Worm (Caenorhabditis elegans) whole organism, midembryonic: ENCODE measurements around the gene ZK896.5.

ENCODE experiments used
- cog-1 ChIP-seq: sonication (generic microtip); optimal IDR thresholded peaks from 2 replicates; lab custom pipeline; 2016; ENCODE audit warnings: missing genetic modification characterization, missing compliant biosample characterization
- flt-1 ChIP-seq: fragments of 200-800 bp; sonication (Bioruptor generic); IDR thresholded peaks from 2 replicates; pipeline ENCODE4 v1.3.6; 2022; ENCODE audit warnings: missing genetic modification characterization, missing compliant biosample characterization
- med-1 ChIP-seq: sonication (generic microtip); optimal IDR thresholded peaks from 2 replicates; lab custom pipeline; 2017; ENCODE audit warnings: missing genetic modification characterization, mild to moderate bottlenecking, missing compliant biosample characterization, antibody characterized with exemption, missing genetic modification reagents; ENCODE audit not compliant: insufficient read depth
- ztf-23 ChIP-seq: fragments of 200-800 bp; sonication (Bioruptor generic); IDR thresholded peaks from 2 replicates; pipeline ENCODE4 v1.3.6; 2022; ENCODE audit warnings: missing genetic modification reagents, missing genetic modification characterization, missing compliant biosample characterization

DNA sequence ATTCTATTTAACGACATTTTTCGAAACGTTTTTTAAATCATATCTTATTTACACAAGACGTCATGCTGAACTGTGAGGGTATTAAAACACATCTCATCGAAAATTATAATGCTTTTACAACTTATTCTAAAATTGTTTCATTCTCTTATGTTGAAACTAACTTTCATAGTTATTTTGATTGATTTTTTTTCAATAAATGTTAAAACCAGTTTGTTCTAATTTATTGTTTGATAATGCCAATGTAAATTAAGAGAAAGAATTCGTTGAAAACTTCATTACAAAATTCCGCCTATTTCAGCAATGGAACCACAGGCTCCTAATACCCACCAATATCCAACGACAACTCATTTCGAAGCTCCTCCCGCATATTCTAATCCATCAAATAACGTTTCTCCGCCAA lies 15.6 kb upstream of the ZK896.5 start, which contains the start of gene K08D8.11:
- TF ChIP-seq flt-1 (no peak), ztf-23 (GFP tag; lab: Robert Waterston, UW) (no peak), cog-1 (no peak), med-1 (no peak)
